Worm (Caenorhabditis elegans) whole organism, L4 larva: ENCODE results near the gene T22F3.7.

ENCODE experiments used
- F26F4.8 ChIP-seq: fragments of 200-800 bp; sonication (Bioruptor generic); conservative IDR thresholded peaks from 2 replicates; pipeline ENCODE4 v1.3.6; 2022; ENCODE audit warnings: missing genetic modification characterization, missing compliant biosample characterization
- F37D6.2 ChIP-seq: sonication (generic microtip); optimal IDR thresholded peaks from 2 replicates; lab custom pipeline; 2016; ENCODE audit warnings: mild to moderate bottlenecking, missing genetic modification characterization, missing compliant biosample characterization
- F49E8.2 ChIP-seq: sonication (generic microtip); optimal IDR thresholded peaks from 2 replicates; lab custom pipeline; 2016; ENCODE audit warnings: missing compliant biosample characterization, mild to moderate bottlenecking, missing genetic modification characterization, borderline replicate concordance
- T26A8.4 ChIP-seq: fragments of 200-800 bp; sonication (Bioruptor generic); IDR thresholded peaks from 2 replicates; pipeline ENCODE4 v1.3.6; 2022; ENCODE audit warnings: missing genetic modification characterization, missing compliant biosample characterization
- Y5F2A.4 ChIP-seq: fragments of 200-800 bp; sonication (Bioruptor generic); optimal IDR thresholded peaks from 2 replicates; lab custom pipeline; 2018; ENCODE audit warnings: mild to moderate bottlenecking, missing genetic modification characterization, missing compliant biosample characterization
- Y75B8A.6 ChIP-seq: fragments of 200-800 bp; sonication (Bioruptor generic); IDR thresholded peaks from 2 replicates; pipeline ENCODE4 v1.3.6; 2022; ENCODE audit warnings: missing genetic modification reagents, missing genetic modification characterization, missing compliant biosample characterization
- ZK337.2 ChIP-seq: fragments of 200-800 bp; sonication (Bioruptor generic); IDR thresholded peaks from 2 replicates; pipeline ENCODE4 v1.3.6; 2022; ENCODE audit warnings: missing genetic modification reagents, missing genetic modification characterization, missing compliant biosample characterization
- aha-1 ChIP-seq: fragments of 150-350 bp; peaks from one replicate; lab custom pipeline; 2014; ENCODE audit warnings: missing biosample characterization, missing genetic modification characterization
- ceh-20 ChIP-seq: fragments of 200-800 bp; sonication (Bioruptor generic); IDR thresholded peaks from 2 replicates; pipeline ENCODE4 v1.3.6; 2022; ENCODE audit warnings: missing genetic modification reagents, missing genetic modification characterization, missing compliant biosample characterization
- ctbp-1 ChIP-seq: fragments of 200-800 bp; sonication (Bioruptor generic); IDR thresholded peaks from 2 replicates; pipeline ENCODE4 v1.3.6; 2022; ENCODE audit warnings: missing genetic modification reagents, missing genetic modification characterization, missing compliant biosample characterization
- daf-12 ChIP-seq: fragments of 150-350 bp; optimal IDR thresholded peaks from 2 replicates; lab custom pipeline; 2014; ENCODE audit warnings: missing biosample characterization, missing genetic modification reagents, missing genetic modification characterization
- daf-16 ChIP-seq, 3 experiments: sonication (generic microtip); optimal IDR thresholded peaks; 2 replicates each; lab custom pipeline; 2016 to 2017; ENCODE audit warnings: missing genetic modification characterization in 3 of 3, missing genetic modification reagents in 3 of 3, mild to moderate bottlenecking in 2 of 3, missing compliant biosample characterization in 2 of 3, missing biosample characterization in 1 of 3, moderate library complexity in 1 of 3
- daf-8 ChIP-seq: fragments of 200-800 bp; sonication (Bioruptor generic); IDR thresholded peaks from 2 replicates; pipeline ENCODE4 v1.3.6; 2022; ENCODE audit warnings: missing genetic modification characterization, missing compliant biosample characterization
- dmd-6 ChIP-seq: fragments of 200-800 bp; sonication (Bioruptor generic); IDR thresholded peaks from 2 replicates; pipeline ENCODE4 v1.3.6; 2022; ENCODE audit warnings: missing genetic modification reagents, missing genetic modification characterization, missing compliant biosample characterization
- dpl-1 ChIP-seq: fragments of 150-350 bp; optimal IDR thresholded peaks from 2 replicates; lab custom pipeline; 2014; ENCODE audit warnings: missing biosample characterization, missing genetic modification reagents, missing genetic modification characterization
- dve-1 ChIP-seq: sonication (generic microtip); optimal IDR thresholded peaks from 2 replicates; lab custom pipeline; 2017; ENCODE audit warnings: antibody characterized with exemption, mild to moderate bottlenecking, missing genetic modification characterization, missing compliant biosample characterization; ENCODE audit not compliant: insufficient read depth
- egl-43 ChIP-seq: fragments of 200-800 bp; sonication (Bioruptor generic); IDR thresholded peaks from 2 replicates; pipeline ENCODE4 v1.3.6; 2022; ENCODE audit warnings: missing genetic modification reagents, missing genetic modification characterization, missing compliant biosample characterization
- fkh-10 ChIP-seq: fragments of 150-350 bp; optimal IDR thresholded peaks from 2 replicates; lab custom pipeline; 2014; ENCODE audit warnings: missing biosample characterization, missing genetic modification reagents, missing genetic modification characterization
- hlh-11 ChIP-seq: fragments of 200-800 bp; sonication (Bioruptor generic); optimal IDR thresholded peaks from 2 replicates; lab custom pipeline; 2018; ENCODE audit warnings: mild to moderate bottlenecking, missing genetic modification characterization, missing compliant biosample characterization
- hlh-30 ChIP-seq: sonication (generic microtip); optimal IDR thresholded peaks from 2 replicates; lab custom pipeline; 2017; ENCODE audit warnings: antibody characterized with exemption, mild to moderate bottlenecking, missing genetic modification characterization, missing compliant biosample characterization; ENCODE audit not compliant: insufficient read depth
- jun-1 ChIP-seq: fragments of 150-350 bp; optimal IDR thresholded peaks from 2 replicates; lab custom pipeline; 2014; ENCODE audit warnings: missing biosample characterization, missing genetic modification reagents, missing genetic modification characterization
- lin-1 ChIP-seq: fragments of 200-800 bp; sonication (Bioruptor generic); IDR thresholded peaks from 2 replicates; pipeline ENCODE4 v1.3.6; 2022; ENCODE audit warnings: missing genetic modification reagents, missing genetic modification characterization, missing compliant biosample characterization
- lin-13 ChIP-seq: fragments of 150-350 bp; optimal IDR thresholded peaks from 2 replicates; lab custom pipeline; 2014; ENCODE audit warnings: missing biosample characterization, missing genetic modification reagents, missing genetic modification characterization
- lin-15B ChIP-seq: fragments of 150-350 bp; sonication (generic microtip); optimal IDR thresholded peaks from 3 replicates; lab custom pipeline; 2014; ENCODE audit warnings: missing biosample characterization, missing genetic modification characterization
- lin-38 ChIP-seq: fragments of 200-800 bp; sonication (Bioruptor generic); IDR thresholded peaks from 2 replicates; pipeline ENCODE4 v1.3.6; 2022; ENCODE audit warnings: missing genetic modification reagents, missing genetic modification characterization, missing compliant biosample characterization
- lin-39 ChIP-seq: fragments of 150-350 bp; optimal IDR thresholded peaks from 2 replicates; lab custom pipeline; 2014; ENCODE audit warnings: missing biosample characterization, missing genetic modification reagents, missing genetic modification characterization
- lsy-2 ChIP-seq, 2 experiments: fragments of 150-350 bp in 1 of 2; sonication (generic microtip) in 1 of 2; optimal IDR thresholded peaks; 2 replicates each; lab custom pipeline; 2014 to 2017; ENCODE audit warnings: missing biosample characterization in 2 of 2, missing genetic modification characterization in 2 of 2
- mdl-1 ChIP-seq, 2 experiments: fragments of 150-350 bp in 1 of 2; sonication (generic microtip) in 1 of 2; optimal IDR thresholded peaks; 2 replicates each; lab custom pipeline; 2014 to 2017; ENCODE audit warnings: missing biosample characterization in 2 of 2, missing genetic modification characterization in 2 of 2
- mep-1 ChIP-seq: fragments of 150-350 bp; sonication (generic microtip); optimal IDR thresholded peaks from 3 replicates; lab custom pipeline; 2014; ENCODE audit warnings: missing biosample characterization, missing genetic modification characterization
- mes-2 ChIP-seq: sonication (generic microtip); optimal IDR thresholded peaks from 2 replicates; lab custom pipeline; 2016; ENCODE audit warnings: missing genotype, mild to moderate bottlenecking, missing genetic modification characterization, missing compliant biosample characterization; ENCODE audit not compliant: poor library complexity, severe bottlenecking
- nhr-10 ChIP-seq: fragments of 150-350 bp; optimal IDR thresholded peaks from 2 replicates; lab custom pipeline; 2014; ENCODE audit warnings: missing biosample characterization, missing genetic modification characterization
- nhr-11 ChIP-seq: fragments of 150-350 bp; optimal IDR thresholded peaks from 2 replicates; lab custom pipeline; 2014; ENCODE audit warnings: missing biosample characterization, missing genetic modification characterization
- nhr-111 ChIP-seq: fragments of 200-800 bp; sonication (Bioruptor generic); optimal IDR thresholded peaks from 2 replicates; lab custom pipeline; 2018; ENCODE audit warnings: mild to moderate bottlenecking, missing genetic modification characterization, missing compliant biosample characterization
- nhr-237 ChIP-seq: sonication (generic microtip); optimal IDR thresholded peaks from 2 replicates; lab custom pipeline; 2017; ENCODE audit warnings: missing biosample characterization, missing genetic modification characterization
- nhr-28 ChIP-seq: fragments of 150-350 bp; optimal IDR thresholded peaks from 2 replicates; lab custom pipeline; 2014; ENCODE audit warnings: missing biosample characterization, missing genetic modification characterization
- nhr-48 ChIP-seq: sonication (generic microtip); optimal IDR thresholded peaks from 2 replicates; lab custom pipeline; 2016; ENCODE audit warnings: mild to moderate bottlenecking, missing genetic modification characterization, missing compliant biosample characterization
- nhr-6 ChIP-seq: fragments of 150-350 bp; optimal IDR thresholded peaks from 2 replicates; lab custom pipeline; 2014; ENCODE audit warnings: missing biosample characterization, missing genetic modification characterization
- php-3 ChIP-seq: fragments of 200-800 bp; sonication (Bioruptor generic); IDR thresholded peaks from 2 replicates; pipeline ENCODE4 v1.3.6; 2022; ENCODE audit warnings: missing genetic modification reagents, missing genetic modification characterization, missing compliant biosample characterization
- pqm-1 ChIP-seq: sonication (generic microtip); optimal IDR thresholded peaks from 2 replicates; lab custom pipeline; 2017; ENCODE audit warnings: missing biosample characterization, missing genetic modification characterization
- saeg-2 ChIP-seq: fragments of 200-800 bp; sonication (Bioruptor generic); IDR thresholded peaks from 2 replicates; pipeline ENCODE4 v1.3.6; 2022; ENCODE audit warnings: missing genetic modification reagents, missing genetic modification characterization, missing compliant biosample characterization
- sdz-12 ChIP-seq: fragments of 200-800 bp; sonication (Bioruptor generic); optimal IDR thresholded peaks from 2 replicates; lab custom pipeline; 2018; ENCODE audit warnings: mild to moderate bottlenecking, missing genetic modification characterization, missing compliant biosample characterization
- spr-1 ChIP-seq: sonication (generic microtip); optimal IDR thresholded peaks from 2 replicates; lab custom pipeline; 2016; ENCODE audit warnings: mild to moderate bottlenecking, missing genetic modification characterization, missing compliant biosample characterization
- tag-97 ChIP-seq: fragments of 200-800 bp; sonication (Bioruptor generic); IDR thresholded peaks from 2 replicates; pipeline ENCODE4 v1.3.6; 2022; ENCODE audit warnings: missing genetic modification characterization, missing compliant biosample characterization
- unc-130 ChIP-seq: sonication (generic microtip); optimal IDR thresholded peaks from 2 replicates; lab custom pipeline; 2016; ENCODE audit warnings: missing genetic modification reagents, missing genetic modification characterization, missing compliant biosample characterization

Gene T22F3.7

DNA sequence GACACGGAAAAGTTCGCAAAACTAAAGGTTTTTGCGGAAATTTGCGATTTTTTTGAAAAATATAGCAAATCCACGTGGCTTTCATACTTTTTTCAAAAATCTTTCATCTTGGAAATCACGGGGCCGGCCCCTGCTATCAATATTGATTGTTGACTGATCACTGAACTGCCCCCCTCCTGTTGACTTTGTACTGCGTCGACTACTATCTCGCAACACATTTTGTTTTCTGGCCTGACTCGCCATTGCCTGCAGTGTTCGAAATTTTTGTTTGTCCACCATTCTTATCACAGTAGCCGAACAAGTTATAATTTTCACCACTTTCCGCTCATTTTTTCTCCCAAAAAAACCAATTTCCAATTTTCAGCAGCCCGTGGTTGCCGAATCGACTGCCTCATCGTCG lies 19.4 kb downstream of the T22F3.7 start (continued):
- no peak for TF ChIP-seq dpl-1 (GFP tag; lab: Kevin White, UChicago)
- no peak for TF ChIP-seq unc-130 (GFP tag; lab: Kevin White, UChicago)
- TF ChIP-seq sdz-12 (GFP tag; lab: Kevin White, UChicago): no peak
- no peak for TF ChIP-seq nhr-10 (tag; lab: Kevin White, UChicago)
- no peak for TF ChIP-seq nhr-237 (tag; lab: Kevin White, UChicago)
- TF ChIP-seq jun-1 (tag; lab: Kevin White, UChicago): no peak
- no peak for TF ChIP-seq F49E8.2
- peak; percentile 92 for TF ChIP-seq aha-1 (tag; lab: Kevin White, UChicago)
- TF ChIP-seq spr-1 (tag; lab: Kevin White, UChicago): no peak
- TF ChIP-seq egl-43 (GFP tag; lab: Robert Waterston, UW): no peak
- no peak for TF ChIP-seq lin-1 (GFP tag; lab: Robert Waterston, UW)
- TF ChIP-seq nhr-28 (tag; lab: Kevin White, UChicago): peak; percentile 20
- no peak for TF ChIP-seq lin-15B (tag; lab: Kevin White, UChicago)
- no peak for TF ChIP-seq fkh-10 (GFP tag; lab: Kevin White, UChicago)
- TF ChIP-seq ctbp-1 (GFP tag; lab: Robert Waterston, UW): no peak
- no peak for TF ChIP-seq lin-13 (GFP tag; lab: Kevin White, UChicago)
- no peak for TF ChIP-seq Y5F2A.4 (GFP tag; lab: Kevin White, UChicago)
- no peak for TF ChIP-seq ZK337.2
- no peak for TF ChIP-seq lin-39 (tag; lab: Kevin White, UChicago)
- peak in 1 of 2 experiments; percentile 20 for TF ChIP-seq daf-16 (GFP tag; optimal IDR thresholded peaks at IDR 0.05; lab: Kevin White, UChicago)
- peak; percentile 88 for TF ChIP-seq daf-16 (tag; optimal IDR thresholded peaks at IDR 0.05; lab: Kevin White, UChicago)
- TF ChIP-seq lin-38 (GFP tag; lab: Robert Waterston, UW): no peak
- TF ChIP-seq lsy-2 (tag; optimal IDR thresholded peaks at IDR 0.05; lab: Kevin White, UChicago): no peak
- TF ChIP-seq F26F4.8 (GFP tag; lab: Robert Waterston, UW): no peak
- no peak for TF ChIP-seq nhr-111 (GFP tag; lab: Kevin White, UChicago)
- peak; percentile 35 for TF ChIP-seq dve-1
- no peak for TF ChIP-seq saeg-2 (GFP tag; lab: Robert Waterston, UW)
- peak; percentile 36 for TF ChIP-seq hlh-30 (tag; lab: Kevin White, UChicago)
- no peak for TF ChIP-seq daf-8
- no peak for TF ChIP-seq nhr-48 (tag; lab: Kevin White, UChicago)
- no peak for TF ChIP-seq nhr-11 (tag; lab: Kevin White, UChicago)
- no peak for TF ChIP-seq T26A8.4 (GFP tag; lab: Robert Waterston, UW)
- no peak for TF ChIP-seq daf-12 (tag; lab: Kevin White, UChicago)

DNA sequence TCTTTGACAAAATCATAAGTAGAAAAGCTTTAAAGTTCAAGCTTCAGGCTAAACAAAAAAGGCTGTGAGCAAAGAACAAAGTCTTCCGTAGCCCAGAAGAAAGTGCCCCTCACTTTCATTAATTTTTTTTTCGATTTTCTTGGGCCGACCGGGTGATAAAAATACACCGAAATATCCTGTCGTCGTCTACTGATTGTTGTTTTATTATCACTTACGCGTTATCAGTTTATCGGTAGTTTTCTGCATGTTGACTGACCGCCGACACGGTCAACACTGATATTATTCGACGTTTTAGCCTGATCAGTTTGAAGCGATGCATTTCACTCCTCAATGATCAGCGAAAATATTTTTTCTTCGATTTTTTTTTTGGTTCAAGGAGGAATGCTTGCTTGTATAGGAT lies 20.1 kb downstream of the T22F3.7 start:
- TF ChIP-seq dmd-6 (GFP tag; lab: Robert Waterston, UW) (peak; percentile 30; the same call in 1 of the 2 replicates), hlh-11 (tag; lab: Kevin White, UChicago) (peak; percentile 16), lin-39 (tag; lab: Kevin White, UChicago) (no peak), tag-97 (GFP tag; lab: Robert Waterston, UW) (no peak), daf-16 (GFP tag; optimal IDR thresholded peaks at IDR 0.05; lab: Kevin White, UChicago) (no peak), daf-16 (tag; optimal IDR thresholded peaks at IDR 0.05; lab: Kevin White, UChicago) (peak; percentile 97), mdl-1 (tag; optimal IDR thresholded peaks at IDR 0.05; lab: Kevin White, UChicago) (no peak), ctbp-1 (GFP tag; lab: Robert Waterston, UW) (no peak), nhr-6 (tag; lab: Kevin White, UChicago) (no peak), mep-1 (tag; lab: Kevin White, UChicago) (no peak), F37D6.2 (tag; lab: Kevin White, UChicago) (no peak), php-3 (GFP tag; lab: Robert Waterston, UW) (0 out of 2 replicates have a peak, but pooled peaks have one; percentile 45), mes-2 (no peak), ceh-20 (GFP tag; lab: Robert Waterston, UW) (no peak), Y75B8A.6 (GFP tag; lab: Robert Waterston, UW) (no peak), pqm-1 (peak; percentile 50), egl-43 (GFP tag; lab: Robert Waterston, UW) (no peak), aha-1 (tag; lab: Kevin White, UChicago) (no peak), nhr-28 (tag; lab: Kevin White, UChicago) (peak; percentile 51)
